Worm (Caenorhabditis elegans) whole organism, midembryonic: ENCODE measurements around the gene F41E6.12.

Experiments
- T22C8.4 ChIP-seq: fragments of 200-800 bp; sonication (Bioruptor generic); IDR thresholded peaks from 2 replicates; pipeline ENCODE4 v1.3.6; 2022; ENCODE audit warnings: missing genetic modification characterization, missing compliant biosample characterization
- cog-1 ChIP-seq: sonication (generic microtip); optimal IDR thresholded peaks from 2 replicates; lab custom pipeline; 2016; ENCODE audit warnings: missing genetic modification characterization, missing compliant biosample characterization
- flt-1 ChIP-seq: fragments of 200-800 bp; sonication (Bioruptor generic); IDR thresholded peaks from 2 replicates; pipeline ENCODE4 v1.3.6; 2022; ENCODE audit warnings: missing genetic modification characterization, missing compliant biosample characterization
- med-1 ChIP-seq: sonication (generic microtip); optimal IDR thresholded peaks from 2 replicates; lab custom pipeline; 2017; ENCODE audit warnings: missing genetic modification characterization, mild to moderate bottlenecking, missing compliant biosample characterization, antibody characterized with exemption, missing genetic modification reagents; ENCODE audit not compliant: insufficient read depth
- ztf-23 ChIP-seq: fragments of 200-800 bp; sonication (Bioruptor generic); IDR thresholded peaks from 2 replicates; pipeline ENCODE4 v1.3.6; 2022; ENCODE audit warnings: missing genetic modification reagents, missing genetic modification characterization, missing compliant biosample characterization
- ztf-29 ChIP-seq: fragments of 200-800 bp; sonication (Bioruptor generic); IDR thresholded peaks from 2 replicates; pipeline ENCODE4 v1.3.6; 2022; ENCODE audit warnings: missing genetic modification reagents, missing genetic modification characterization, missing compliant biosample characterization

DNA sequence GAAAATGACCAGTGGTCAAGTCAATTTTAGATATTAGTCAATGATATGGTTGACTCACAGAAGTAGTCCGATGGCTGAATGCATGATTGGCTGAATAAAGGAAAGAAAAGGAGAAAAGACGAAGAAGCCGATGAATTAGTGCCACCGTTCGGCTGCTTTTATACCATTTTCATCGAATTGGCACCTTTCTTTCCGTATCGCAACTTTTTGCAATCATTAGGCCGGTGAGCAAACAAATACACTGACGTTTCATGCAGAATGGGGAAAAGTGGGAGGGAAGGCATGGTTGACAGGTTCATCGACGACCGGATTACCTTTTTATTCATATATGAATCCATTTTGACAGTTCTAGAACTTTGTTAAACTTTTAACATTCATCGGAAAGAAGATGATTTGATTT is 7.7 kb downstream of the F41E6.12 start, which contains the start of gene idpc-2:
- no peak for TF ChIP-seq ztf-23
- TF ChIP-seq cog-1 (tag; lab: Kevin White, UChicago): no peak
- TF ChIP-seq flt-1: no peak
- TF ChIP-seq med-1: no peak
- TF ChIP-seq ztf-29 (GFP tag; lab: Robert Waterston, UW): no peak
- no peak for TF ChIP-seq T22C8.4 (GFP tag; lab: Robert Waterston, UW)
